Fruit fly (Drosophila melanogaster) whole organism, prepupa: ENCODE data around the gene CG5039.

Source experiments
- Blimp-1 ChIP-seq: fragments of 200-800 bp; sonication (Bioruptor generic); optimal IDR thresholded peaks from 3 replicates; lab custom pipeline; 2017; ENCODE audit warnings: missing biosample characterization, missing genetic modification characterization, mild to moderate bottlenecking, moderate library complexity, missing genetic modification reagents
- CG10669 ChIP-seq: fragments of 200-800 bp; sonication (Bioruptor generic); optimal IDR thresholded peaks from 3 replicates; lab custom pipeline; 2018; ENCODE audit warnings: missing biosample characterization, mild to moderate bottlenecking, missing genetic modification characterization, moderate library complexity
- CG11294 ChIP-seq: fragments of 200-800 bp; sonication (Bioruptor generic); IDR thresholded peaks from 2 replicates; pipeline ENCODE4 v1.3.6; 2022; ENCODE audit warnings: missing biosample characterization, missing genetic modification characterization
- CG11902 ChIP-seq: fragments of 200-800 bp; sonication (Bioruptor generic); optimal IDR thresholded peaks from 3 replicates; lab custom pipeline; 2016; ENCODE audit warnings: missing biosample characterization, missing genetic modification characterization
- CG15336 ChIP-seq: fragments of 200-800 bp; sonication (Bioruptor generic); IDR thresholded peaks from 2 replicates; pipeline ENCODE4 v1.3.6; 2022; ENCODE audit warnings: missing biosample characterization, missing genetic modification characterization
- CG1621 ChIP-seq: fragments of 200-800 bp; sonication (Bioruptor generic); optimal IDR thresholded peaks from 3 replicates; lab custom pipeline; 2018; ENCODE audit warnings: missing biosample characterization, mild to moderate bottlenecking, missing genetic modification characterization
- CG16779 ChIP-seq: fragments of 200-800 bp; sonication (Bioruptor generic); optimal IDR thresholded peaks from 3 replicates; lab custom pipeline; 2017; ENCODE audit warnings: missing biosample characterization, mild to moderate bottlenecking, missing genetic modification characterization
- CG3032 ChIP-seq: fragments of 200-800 bp; optimal IDR thresholded peaks from 2 replicates; lab custom pipeline; 2019; ENCODE audit warnings: missing biosample characterization, mild to moderate bottlenecking, missing genetic modification characterization, moderate library complexity
- CG31627 ChIP-seq: fragments of 200-800 bp; sonication (Bioruptor generic); optimal IDR thresholded peaks from 3 replicates; lab custom pipeline; 2016; ENCODE audit warnings: missing biosample characterization, missing genetic modification characterization
- CG32006 ChIP-seq: fragments of 200-800 bp; sonication (Bioruptor generic); optimal IDR thresholded peaks from 3 replicates; lab custom pipeline; 2017; ENCODE audit warnings: missing biosample characterization, mild to moderate bottlenecking, missing genetic modification characterization
- CG34406 ChIP-seq: fragments of 200-800 bp; sonication (Bioruptor generic); optimal IDR thresholded peaks from 3 replicates; lab custom pipeline; 2016; ENCODE audit warnings: missing biosample characterization, missing genetic modification characterization
- CG3919 ChIP-seq: fragments of 200-800 bp; sonication (Bioruptor generic); optimal IDR thresholded peaks from 3 replicates; lab custom pipeline; 2016; ENCODE audit warnings: missing biosample characterization, missing genetic modification characterization
- CG6163 ChIP-seq: fragments of 200-800 bp; sonication (Bioruptor generic); IDR thresholded peaks from 3 replicates; pipeline ENCODE4 v1.3.6; 2022; ENCODE audit warnings: missing biosample characterization, missing genetic modification characterization
- CG6808 ChIP-seq: fragments of 200-800 bp; sonication (Bioruptor generic); optimal IDR thresholded peaks from 3 replicates; lab custom pipeline; 2017; ENCODE audit warnings: missing biosample characterization, missing genetic modification characterization, mild to moderate bottlenecking, moderate library complexity, missing genetic modification reagents
- CG6854 ChIP-seq: fragments of 200-800 bp; sonication (Bioruptor generic); optimal IDR thresholded peaks from 2 replicates; lab custom pipeline; 2017; ENCODE audit warnings: missing biosample characterization, mild to moderate bottlenecking, missing genetic modification characterization
- CG8319 ChIP-seq: fragments of 200-800 bp; sonication (Bioruptor generic); optimal IDR thresholded peaks from 3 replicates; lab custom pipeline; 2016; ENCODE audit warnings: missing biosample characterization, missing genetic modification characterization
- CG8632 ChIP-seq: fragments of 200-800 bp; sonication (Bioruptor generic); optimal IDR thresholded peaks from 3 replicates; lab custom pipeline; 2016; ENCODE audit warnings: missing biosample characterization, missing genetic modification characterization
- CG9139 ChIP-seq: fragments of 200-800 bp; sonication (Bioruptor generic); optimal IDR thresholded peaks from 3 replicates; lab custom pipeline; 2017; ENCODE audit warnings: missing biosample characterization, mild to moderate bottlenecking, missing genetic modification characterization
- Eip75B ChIP-seq: fragments of 200-800 bp; sonication (Bioruptor generic); optimal IDR thresholded peaks from 3 replicates; lab custom pipeline; 2016; ENCODE audit warnings: missing biosample characterization, missing genetic modification characterization
- Eip78C ChIP-seq: fragments of 200-800 bp; sonication (Bioruptor generic); peaks from one replicate; lab custom pipeline; 2016; ENCODE audit warnings: missing biosample characterization, missing genetic modification characterization
- Ets21C ChIP-seq: fragments of 200-800 bp; sonication (Bioruptor generic); optimal IDR thresholded peaks from 3 replicates; lab custom pipeline; 2016; ENCODE audit warnings: missing biosample characterization, missing genetic modification characterization
- Ets96B ChIP-seq: fragments of 200-800 bp; optimal IDR thresholded peaks from 2 replicates; lab custom pipeline; 2019; ENCODE audit warnings: missing biosample characterization, mild to moderate bottlenecking, missing genetic modification characterization, moderate library complexity
- Hr38 ChIP-seq: sonication (Bioruptor generic); optimal IDR thresholded peaks from 2 replicates; lab custom pipeline; 2016; ENCODE audit warnings: missing biosample characterization, missing genetic modification characterization
- Hr39 ChIP-seq: fragments of 200-800 bp; sonication (Bioruptor generic); optimal IDR thresholded peaks from 2 replicates; lab custom pipeline; 2016; ENCODE audit warnings: missing biosample characterization, missing genetic modification characterization
- Lpt ChIP-seq: fragments of 200-800 bp; sonication (Bioruptor generic); optimal IDR thresholded peaks from 3 replicates; lab custom pipeline; 2016; ENCODE audit warnings: missing biosample characterization, missing genetic modification characterization
- Met ChIP-seq: fragments of 200-800 bp; sonication (Bioruptor generic); optimal IDR thresholded peaks from 3 replicates; lab custom pipeline; 2016; ENCODE audit warnings: missing biosample characterization, missing genetic modification characterization
- OdsH ChIP-seq: fragments of 200-800 bp; sonication (Bioruptor generic); optimal IDR thresholded peaks from 3 replicates; lab custom pipeline; 2016; ENCODE audit warnings: missing biosample characterization, missing genetic modification characterization
- Smox ChIP-seq: fragments of 200-800 bp; sonication (Bioruptor generic); optimal IDR thresholded peaks from 3 replicates; lab custom pipeline; 2016; ENCODE audit warnings: missing biosample characterization, missing genetic modification characterization
- Sox102F ChIP-seq: fragments of 200-800 bp; sonication (Bioruptor generic); optimal IDR thresholded peaks from 2 replicates; lab custom pipeline; 2016; ENCODE audit warnings: missing biosample characterization, mild to moderate bottlenecking, missing genetic modification characterization
- Sox14 ChIP-seq: fragments of 200-800 bp; sonication (Bioruptor generic); optimal IDR thresholded peaks from 3 replicates; lab custom pipeline; 2016; ENCODE audit warnings: missing biosample characterization, missing genetic modification characterization
- Sox15 ChIP-seq: fragments of 200-800 bp; sonication (Bioruptor generic); optimal IDR thresholded peaks from 3 replicates; lab custom pipeline; 2016; ENCODE audit warnings: missing biosample characterization, missing genetic modification characterization
- acj6 ChIP-seq: fragments of 200-800 bp; sonication (Bioruptor generic); optimal IDR thresholded peaks from 3 replicates; lab custom pipeline; 2016; ENCODE audit warnings: missing biosample characterization, missing genetic modification characterization
- dac ChIP-seq: fragments of 200-800 bp; sonication (Bioruptor generic); optimal IDR thresholded peaks from 2 replicates; lab custom pipeline; 2017; ENCODE audit warnings: missing biosample characterization, mild to moderate bottlenecking, missing genetic modification characterization
- dsx ChIP-seq: fragments of 200-800 bp; optimal IDR thresholded peaks from 3 replicates; lab custom pipeline; 2019; ENCODE audit warnings: missing biosample characterization, mild to moderate bottlenecking, missing genetic modification characterization, moderate library complexity; ENCODE audit not compliant: poor library complexity, severe bottlenecking
- eg ChIP-seq: fragments of 200-800 bp; sonication (Bioruptor generic); IDR thresholded peaks from 3 replicates; pipeline ENCODE4 v1.3.6; 2022; ENCODE audit warnings: missing biosample characterization, missing genetic modification characterization
- esn ChIP-seq: fragments of 200-800 bp; sonication (Bioruptor generic); optimal IDR thresholded peaks from 2 replicates; lab custom pipeline; 2016; ENCODE audit warnings: missing biosample characterization, mild to moderate bottlenecking, missing genetic modification characterization, moderate library complexity
- fd59A ChIP-seq: fragments of 200-800 bp; sonication (Bioruptor generic); optimal IDR thresholded peaks from 2 replicates; lab custom pipeline; 2017; ENCODE audit warnings: missing biosample characterization, mild to moderate bottlenecking, missing genetic modification characterization, missing genetic modification reagents
- fkh ChIP-seq: fragments of 200-800 bp; sonication (Bioruptor generic); optimal IDR thresholded peaks from 3 replicates; lab custom pipeline; 2017; ENCODE audit warnings: missing biosample characterization, mild to moderate bottlenecking, missing genetic modification characterization, moderate library complexity
- lz ChIP-seq: fragments of 200-800 bp; sonication (Bioruptor generic); optimal IDR thresholded peaks from 3 replicates; lab custom pipeline; 2016; ENCODE audit warnings: missing biosample characterization, missing genetic modification characterization
- pdm3 ChIP-seq: fragments of 200-800 bp; sonication (Bioruptor generic); optimal IDR thresholded peaks from 3 replicates; lab custom pipeline; 2016; ENCODE audit warnings: missing biosample characterization, missing genetic modification characterization
- spab ChIP-seq: fragments of 200-800 bp; sonication (Bioruptor generic); optimal IDR thresholded peaks from 2 replicates; lab custom pipeline; 2017; ENCODE audit warnings: missing biosample characterization, mild to moderate bottlenecking, missing genetic modification characterization, missing genetic modification reagents
- ss ChIP-seq, 2 experiments: fragments of 200-800 bp; sonication (Bioruptor generic); optimal IDR thresholded peaks; 2 replicates in 1 of 2; 3 replicates in 1 of 2; lab custom pipeline; 2017 to 2018; ENCODE audit warnings: mild to moderate bottlenecking in 2 of 2, missing biosample characterization in 2 of 2, missing genetic modification characterization in 2 of 2, moderate library complexity in 1 of 2
- svp ChIP-seq: fragments of 200-800 bp; sonication (Bioruptor generic); peaks from one replicate; lab custom pipeline; 2016; ENCODE audit warnings: missing biosample characterization, missing genetic modification characterization
- topi ChIP-seq: fragments of 200-800 bp; sonication (Bioruptor generic); optimal IDR thresholded peaks from 3 replicates; lab custom pipeline; 2016; ENCODE audit warnings: missing biosample characterization, missing genetic modification characterization
- vri ChIP-seq: fragments of 200-800 bp; sonication (Bioruptor generic); optimal IDR thresholded peaks from 3 replicates; lab custom pipeline; 2016; ENCODE audit warnings: missing biosample characterization, mild to moderate bottlenecking, missing genetic modification characterization

CG5039 gene

DNA sequence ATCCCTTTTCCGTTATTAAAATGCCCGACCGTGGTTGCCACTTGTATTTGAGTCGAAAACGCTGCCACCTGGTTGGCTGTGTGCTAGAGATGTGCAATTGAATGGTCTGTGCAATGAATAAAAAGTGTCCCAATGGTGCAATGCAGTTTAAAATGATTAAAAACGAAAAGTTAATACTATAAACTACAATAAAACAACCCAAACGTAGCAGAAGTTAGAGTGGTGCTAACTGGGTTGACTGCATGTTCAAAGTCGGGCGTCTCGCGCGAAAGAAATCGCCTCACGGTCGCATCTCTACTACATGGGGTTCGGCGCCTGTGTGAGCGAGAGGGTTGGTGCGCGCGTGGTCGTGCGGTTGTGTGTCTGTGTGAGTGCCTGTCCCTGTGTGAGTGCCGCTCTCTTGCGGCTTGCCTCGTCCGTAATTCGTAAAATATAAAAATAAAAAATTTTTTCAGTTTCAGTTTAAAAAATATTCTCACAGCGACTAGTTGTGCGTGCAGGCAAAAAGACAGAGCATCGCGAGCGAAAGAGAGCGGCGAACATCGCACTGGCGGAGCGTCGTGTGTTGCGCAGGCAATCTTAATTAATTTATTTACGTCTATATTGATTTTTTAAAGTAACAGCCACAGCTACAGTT is 31.5 kb upstream of the CG5039 start (continued):
- TF ChIP-seq esn (GFP tag; lab: Kevin White, UChicago) (peak; percentile 92), CG6854 (GFP tag; lab: Kevin White, UChicago) (peak; percentile 74), svp (GFP tag; lab: Kevin White, UChicago) (peak; percentile 99), Smox (GFP tag; lab: Kevin White, UChicago) (peak; percentile 86), CG11902 (peak; percentile 89), CG31627 (peak; percentile 96), CG10669 (GFP tag; lab: Kevin White, UChicago) (peak; percentile 78), topi (peak; percentile 85), Blimp-1 (GFP tag; lab: Kevin White, UChicago) (peak; percentile 68), Eip78C (peak; percentile 93), CG3919 (peak; percentile 86), dsx (GFP tag; lab: Kevin White, UChicago) (peak; percentile 47), Eip75B (GFP tag; lab: Kevin White, UChicago) (peak; percentile 88), Hr39 (GFP tag; lab: Kevin White, UChicago) (peak; percentile 96), CG6163 (GFP tag; lab: Robert Waterston, UW) (peak; percentile 86)
- TF ChIP-seq, all 60 proteins: peak for 58

- peak; percentile 43 for TF ChIP-seq Met (GFP tag; lab: Kevin White, UChicago)
- TF ChIP-seq CG11294 (GFP tag; lab: Robert Waterston, UW) = 0 out of 2 replicates have a peak, but pooled peaks have one; percentile 13
- TF ChIP-seq CG1621 = peak; percentile 83
- TF ChIP-seq dac (GFP tag; lab: Kevin White, UChicago) = peak; percentile 62
- TF ChIP-seq CG3032 (tag; lab: Kevin White, UChicago) = peak; percentile 64
- TF ChIP-seq fd59A = peak; percentile 21
- TF ChIP-seq CG34406 (GFP tag; lab: Kevin White, UChicago) = no peak
- TF ChIP-seq spab (GFP tag; lab: Kevin White, UChicago) = peak; percentile 38
- TF ChIP-seq Ets96B (tag; lab: Kevin White, UChicago) = peak; percentile 66
- TF ChIP-seq CG10669 (GFP tag; lab: Kevin White, UChicago) = peak; percentile 41
- peak; percentile 19 for TF ChIP-seq CG16779
- peak; percentile 68 for TF ChIP-seq CG15336 (GFP tag; lab: Robert Waterston, UW)
- TF ChIP-seq CG11902 = no peak
- TF ChIP-seq CG6163 (GFP tag; lab: Robert Waterston, UW) = peak; percentile 83
- TF ChIP-seq Sox14 (GFP tag; lab: Kevin White, UChicago) = peak; percentile 43
- TF ChIP-seq CG8632 (GFP tag; lab: Kevin White, UChicago) = no peak
- peak; percentile 35 for TF ChIP-seq Hr39 (GFP tag; lab: Kevin White, UChicago)
- no peak for TF ChIP-seq CG31627
- no peak for TF ChIP-seq vri
- peak; percentile 65 to 84 for TF ChIP-seq ss (GFP tag; optimal IDR thresholded peaks at IDR 0.05; lab: Kevin White, UChicago)
- TF ChIP-seq dsx (GFP tag; lab: Kevin White, UChicago) = peak; percentile 81
- peak; percentile 44 for TF ChIP-seq CG6808 (GFP tag; lab: Kevin White, UChicago)
- TF ChIP-seq OdsH = peak; percentile 26
- peak; percentile 43 for TF ChIP-seq CG8319
- peak; percentile 39 for TF ChIP-seq CG3919
- TF ChIP-seq Hr38 (GFP tag; lab: Kevin White, UChicago) = no peak
- TF ChIP-seq svp (GFP tag; lab: Kevin White, UChicago) = peak; percentile 73
- peak; percentile 40 for TF ChIP-seq esn (GFP tag; lab: Kevin White, UChicago)
- peak; percentile 28 for TF ChIP-seq Sox102F (GFP tag; lab: Kevin White, UChicago)
- no peak for TF ChIP-seq Ets21C
- peak; percentile 46 for TF ChIP-seq lz (GFP tag; lab: Kevin White, UChicago)
- peak; percentile 43 for TF ChIP-seq pdm3 (GFP tag; lab: Kevin White, UChicago)
- peak; percentile 49 for TF ChIP-seq topi
- peak; percentile 53 for TF ChIP-seq CG9139
- TF ChIP-seq fkh (GFP tag; lab: Kevin White, UChicago) = peak; percentile 72
- peak; percentile 71 for TF ChIP-seq Eip78C
- TF ChIP-seq Blimp-1 (GFP tag; lab: Kevin White, UChicago) = no peak
- TF ChIP-seq CG32006 (GFP tag; lab: Kevin White, UChicago) = peak; percentile 46
- peak; percentile 15 for TF ChIP-seq CG6854 (GFP tag; lab: Kevin White, UChicago)
- TF ChIP-seq eg (GFP tag; lab: Robert Waterston, UW) = peak; percentile 78; the same call in 2 of the 3 replicates
- TF ChIP-seq Sox15 (GFP tag; lab: Kevin White, UChicago) = no peak
- TF ChIP-seq Lpt (GFP tag; lab: Kevin White, UChicago) = peak; percentile 65
- no peak for TF ChIP-seq acj6 (GFP tag; lab: Kevin White, UChicago)
Observed at dm6 chr3R:25647577-25648257, 30.8 kb upstream of the CG5039 start.
